Worm (Caenorhabditis elegans) whole organism, young adult: ENCODE data around the gene F08A7.1.
A peak's percentile ranks its signal among the peaks of the same experiment; 100 is the strongest.

Experiments
- C17E4.6 ChIP-seq: fragments of 200-800 bp; sonication (Bioruptor generic); IDR thresholded peaks from 2 replicates; pipeline ENCODE4 v1.3.6; 2022; ENCODE audit warnings: missing genetic modification reagents, missing genetic modification characterization, missing compliant biosample characterization
- F22D6.2 ChIP-seq: sonication (generic microtip); optimal IDR thresholded peaks from 2 replicates; lab custom pipeline; 2016; ENCODE audit warnings: mild to moderate bottlenecking, missing genetic modification characterization, missing compliant biosample characterization
- F37B4.10 ChIP-seq: fragments of 200-800 bp; sonication (Bioruptor generic); IDR thresholded peaks from 2 replicates; pipeline ENCODE4 v1.3.6; 2022; ENCODE audit warnings: missing genetic modification characterization, missing compliant biosample characterization
- F57A8.1 ChIP-seq: fragments of 200-800 bp; sonication (Bioruptor generic); optimal IDR thresholded peaks from 2 replicates; lab custom pipeline; 2018; ENCODE audit warnings: mild to moderate bottlenecking, missing genetic modification characterization, moderate library complexity, missing compliant biosample characterization
- F57C9.4 ChIP-seq: sonication (generic microtip); optimal IDR thresholded peaks from 2 replicates; lab custom pipeline; 2017; ENCODE audit warnings: mild to moderate bottlenecking, missing genetic modification characterization, missing compliant biosample characterization
- T07F8.4 ChIP-seq: sonication (generic microtip); optimal IDR thresholded peaks from 2 replicates; lab custom pipeline; 2016; ENCODE audit warnings: mild to moderate bottlenecking, missing genetic modification characterization, moderate library complexity, missing compliant biosample characterization
- Y56A3A.18 ChIP-seq: fragments of 200-800 bp; sonication (Bioruptor generic); IDR thresholded peaks from 2 replicates; pipeline ENCODE4 v1.3.6; 2022; ENCODE audit warnings: missing genetic modification reagents, missing genetic modification characterization, missing compliant biosample characterization
- Y67H2A.10 ChIP-seq: fragments of 200-800 bp; sonication (Bioruptor generic); conservative IDR thresholded peaks from 2 replicates; pipeline ENCODE4 v1.3.6; 2022; ENCODE audit warnings: missing genetic modification reagents, missing genetic modification characterization, missing compliant biosample characterization
- attf-5 ChIP-seq: fragments of 200-800 bp; sonication (Bioruptor generic); optimal IDR thresholded peaks from 2 replicates; lab custom pipeline; 2018; ENCODE audit warnings: mild to moderate bottlenecking, missing genetic modification characterization, missing compliant biosample characterization
- ceh-58 ChIP-seq: fragments of 200-800 bp; sonication (Bioruptor generic); IDR thresholded peaks from 2 replicates; pipeline ENCODE4 v1.3.6; 2022; ENCODE audit warnings: missing genetic modification characterization, missing compliant biosample characterization
- ceh-79 ChIP-seq: sonication (generic microtip); optimal IDR thresholded peaks from 2 replicates; lab custom pipeline; 2017; ENCODE audit warnings: mild to moderate bottlenecking, missing genetic modification characterization, missing compliant biosample characterization
- ceh-91 ChIP-seq: fragments of 200-800 bp; sonication (Bioruptor generic); IDR thresholded peaks from 2 replicates; pipeline ENCODE4 v1.3.6; 2022; ENCODE audit warnings: missing genetic modification reagents, missing genetic modification characterization, missing compliant biosample characterization
- chd-7 ChIP-seq: sonication (generic microtip); optimal IDR thresholded peaks from 2 replicates; lab custom pipeline; 2016; ENCODE audit warnings: mild to moderate bottlenecking, missing genetic modification characterization, moderate library complexity, missing compliant biosample characterization
- die-1 ChIP-seq: sonication (generic microtip); optimal IDR thresholded peaks from 2 replicates; lab custom pipeline; 2016; ENCODE audit warnings: missing genotype, mild to moderate bottlenecking, missing genetic modification characterization, missing compliant biosample characterization
- egl-18 ChIP-seq: fragments of 200-800 bp; sonication (Bioruptor generic); IDR thresholded peaks from 2 replicates; pipeline ENCODE4 v1.3.6; 2022; ENCODE audit warnings: missing genetic modification reagents, missing genetic modification characterization, missing compliant biosample characterization
- egl-44 ChIP-seq: fragments of 200-800 bp; sonication (Bioruptor generic); IDR thresholded peaks from 2 replicates; pipeline ENCODE4 v1.3.6; 2022; ENCODE audit warnings: missing genetic modification reagents, missing genetic modification characterization, missing compliant biosample characterization
- egrh-3 ChIP-seq: fragments of 200-800 bp; sonication (Bioruptor generic); IDR thresholded peaks from 2 replicates; pipeline ENCODE4 v1.3.6; 2022; ENCODE audit warnings: missing genetic modification reagents, missing genetic modification characterization, missing compliant biosample characterization
- ets-4 ChIP-seq: fragments of 200-800 bp; sonication (Bioruptor generic); optimal IDR thresholded peaks from 2 replicates; lab custom pipeline; 2018; ENCODE audit warnings: mild to moderate bottlenecking, missing genetic modification characterization, missing compliant biosample characterization
- lin-26 ChIP-seq: fragments of 200-800 bp; sonication (Bioruptor generic); IDR thresholded peaks from 2 replicates; pipeline ENCODE4 v1.3.6; 2022; ENCODE audit warnings: missing genetic modification reagents, missing genetic modification characterization, missing compliant biosample characterization
- lin-35 ChIP-seq, 3 experiments: fragments of 150-350 bp in 2 of 3; sonication (generic microtip) in 1 of 3; optimal IDR thresholded peaks; 2 replicates each; lab custom pipeline; 2014 to 2018; ENCODE audit warnings: missing biosample characterization in 3 of 3, missing genetic modification characterization in 3 of 3, missing genetic modification reagents in 3 of 3
- lin-40 ChIP-seq: sonication (generic microtip); optimal IDR thresholded peaks from 2 replicates; lab custom pipeline; 2016; ENCODE audit warnings: missing genetic modification characterization, mild to moderate bottlenecking, missing compliant biosample characterization, missing genotype, missing genetic modification reagents
- lir-1 ChIP-seq: fragments of 200-800 bp; sonication (Bioruptor generic); conservative IDR thresholded peaks from 2 replicates; pipeline ENCODE4 v1.3.6; 2022; ENCODE audit warnings: missing genetic modification reagents, missing genetic modification characterization, missing compliant biosample characterization
- mcd-1 ChIP-seq: fragments of 200-800 bp; sonication (Bioruptor generic); IDR thresholded peaks from 2 replicates; pipeline ENCODE4 v1.3.6; 2022; ENCODE audit warnings: missing genetic modification reagents, missing genetic modification characterization, missing compliant biosample characterization
- nfya-2 ChIP-seq: fragments of 200-800 bp; sonication (Bioruptor generic); IDR thresholded peaks from 2 replicates; pipeline ENCODE4 v1.3.6; 2022; ENCODE audit warnings: missing genetic modification reagents, missing genetic modification characterization, missing compliant biosample characterization
- nhr-27 ChIP-seq: fragments of 200-800 bp; sonication (Bioruptor generic); optimal IDR thresholded peaks from 2 replicates; lab custom pipeline; 2018; ENCODE audit warnings: mild to moderate bottlenecking, missing genetic modification characterization, moderate library complexity, missing compliant biosample characterization
- nhr-80 ChIP-seq: sonication (generic microtip); optimal IDR thresholded peaks from 2 replicates; lab custom pipeline; 2016; ENCODE audit warnings: missing genetic modification characterization, missing compliant biosample characterization
- nhr-90 ChIP-seq: sonication (generic microtip); optimal IDR thresholded peaks from 2 replicates; lab custom pipeline; 2016; ENCODE audit warnings: missing genotype, mild to moderate bottlenecking, missing genetic modification characterization, missing compliant biosample characterization
- pbrm-1 ChIP-seq: fragments of 200-800 bp; sonication (Bioruptor generic); IDR thresholded peaks from 2 replicates; pipeline ENCODE4 v1.3.6; 2022; ENCODE audit warnings: missing genetic modification reagents, missing genetic modification characterization, missing compliant biosample characterization
- pha-4 ChIP-seq: fragments of 150-350 bp; sonication (generic microtip); optimal IDR thresholded peaks from 2 replicates; lab custom pipeline; 2014; ENCODE audit warnings: missing biosample characterization, missing genetic modification reagents, missing genetic modification characterization
- rpc-1 ChIP-seq, 2 experiments: fragments of 150-350 bp in 1 of 2; sonication (generic microtip) in 1 of 2; optimal IDR thresholded peaks; 2 replicates each; lab custom pipeline; 2014 to 2018; ENCODE audit warnings: missing biosample characterization in 1 of 2, missing genetic modification characterization in 1 of 2, missing genetic modification reagents in 1 of 2, missing genotype in 1 of 2
- snpc-1.3 ChIP-seq: sonication (generic microtip); optimal IDR thresholded peaks from 2 replicates; lab custom pipeline; 2017; ENCODE audit warnings: missing genetic modification characterization, mild to moderate bottlenecking, missing compliant biosample characterization, antibody characterized with exemption, moderate library complexity, missing genotype, missing genetic modification reagents; ENCODE audit not compliant: insufficient read depth
- snpc-3.4 ChIP-seq: sonication (generic microtip); optimal IDR thresholded peaks from 2 replicates; lab custom pipeline; 2017; ENCODE audit warnings: missing genetic modification characterization, mild to moderate bottlenecking, missing compliant biosample characterization, antibody characterized with exemption, moderate library complexity, missing genotype, missing genetic modification reagents
- sptf-2 ChIP-seq: fragments of 200-800 bp; sonication (Bioruptor generic); optimal IDR thresholded peaks from 2 replicates; lab custom pipeline; 2018; ENCODE audit warnings: mild to moderate bottlenecking, missing genetic modification characterization, missing compliant biosample characterization
- unc-130 ChIP-seq: sonication (generic microtip); optimal IDR thresholded peaks from 2 replicates; lab custom pipeline; 2016; ENCODE audit warnings: missing genetic modification reagents, missing genetic modification characterization, missing compliant biosample characterization
- ztf-18 ChIP-seq: sonication (generic microtip); optimal IDR thresholded peaks from 2 replicates; lab custom pipeline; 2016; ENCODE audit warnings: missing genotype, mild to moderate bottlenecking, missing genetic modification characterization, missing compliant biosample characterization
- ztf-26 ChIP-seq: sonication (generic microtip); optimal IDR thresholded peaks from 2 replicates; lab custom pipeline; 2017; ENCODE audit warnings: missing genetic modification characterization, missing compliant biosample characterization

The F08A7.1 gene

DNA sequence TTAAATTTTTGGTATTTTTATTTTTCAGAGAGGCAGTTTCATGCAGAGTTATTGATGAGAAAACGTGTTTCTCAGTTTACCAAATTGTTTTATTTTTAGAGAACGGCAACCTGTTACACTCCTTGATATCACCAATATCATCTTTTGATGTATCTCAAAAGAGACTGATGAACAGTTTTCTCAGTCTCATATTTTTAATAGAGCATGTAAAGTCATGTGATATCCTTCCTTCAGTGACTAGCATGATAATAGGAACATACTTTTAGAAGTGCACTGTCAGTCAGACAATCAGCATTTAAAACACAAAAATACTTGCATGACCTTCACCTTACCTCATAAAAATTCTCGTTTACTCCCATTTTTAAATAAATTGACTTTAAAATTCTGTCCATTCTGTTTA, 2.1 kb downstream of the F08A7.1 start, which contains the start of gene F11E6.11:
Gene F11E6.11 (plus strand): TSS at position 325 of the 400 bp plus-strand sequence.
- TF ChIP-seq lin-35 (GFP tag; optimal IDR thresholded peaks at IDR 0.05; lab: Kevin White, UChicago) (no peak), egl-44 (GFP tag; lab: Robert Waterston, UW) (no peak), nhr-27 (tag; lab: Kevin White, UChicago) (no peak), rpc-1 (optimal IDR thresholded peaks at IDR 0.05; lab: Kevin White, UChicago) (no peak), rpc-1 (tag; optimal IDR thresholded peaks at IDR 0.05; lab: Kevin White, UChicago) (no peak), F22D6.2 (tag; lab: Kevin White, UChicago) (no peak), C17E4.6 (GFP tag; lab: Robert Waterston, UW) (no peak), snpc-1.3 (tag; lab: Kevin White, UChicago) (no peak), T07F8.4 (no peak), Y56A3A.18 (GFP tag; lab: Robert Waterston, UW) (no peak)

DNA sequence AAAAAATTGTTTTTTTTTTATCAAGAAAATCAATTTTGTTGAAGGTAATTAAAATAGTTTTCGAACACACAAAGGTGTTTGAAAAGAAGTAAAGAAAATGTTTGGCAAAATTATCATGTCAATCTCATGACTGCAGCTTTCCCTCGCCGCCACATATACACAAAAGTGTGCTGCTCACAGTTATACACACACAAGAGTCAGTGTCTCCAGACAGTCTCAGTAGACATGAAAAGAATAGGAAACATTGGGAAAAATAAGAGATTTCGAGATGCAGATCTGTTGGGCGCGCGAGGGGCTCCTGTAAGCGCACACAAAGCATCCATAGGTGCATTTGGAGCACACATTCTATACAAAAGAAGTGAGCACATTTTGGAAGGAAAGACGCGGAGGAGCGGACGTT, 7.9 kb downstream of the F08A7.1 start:
- no peak for TF ChIP-seq F57C9.4
- peak; percentile 70 for TF ChIP-seq nhr-80 (tag; lab: Kevin White, UChicago)
- no peak for TF ChIP-seq sptf-2 (GFP tag; lab: Kevin White, UChicago)
- TF ChIP-seq mcd-1 (GFP tag; lab: Robert Waterston, UW), result no peak

DNA sequence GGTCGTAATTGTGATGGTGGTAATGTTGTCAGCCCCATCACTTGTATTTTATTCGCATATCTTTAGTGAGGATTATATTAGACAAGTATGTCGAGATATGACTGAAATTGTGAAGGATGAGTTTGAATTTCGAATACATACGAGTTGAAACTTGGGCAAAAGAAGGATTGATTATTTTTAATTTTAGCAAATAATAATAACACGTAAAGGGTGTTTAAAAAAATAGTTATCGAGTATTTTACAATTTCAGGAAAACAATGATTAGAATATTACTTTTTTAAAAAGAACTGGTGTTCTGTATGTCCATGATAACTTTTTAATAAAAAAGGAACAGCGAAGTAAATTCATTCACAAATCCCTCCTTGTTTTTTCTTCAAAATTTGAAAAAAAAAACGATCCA, 10.0 kb downstream of the F08A7.1 start, which contains the start of gene F11E6.8:
Gene F11E6.8 (minus strand): TSS at position 101 of the 400 bp plus-strand sequence.
- TF ChIP-seq die-1 (tag; lab: Kevin White, UChicago) (no peak), ztf-26 (tag; lab: Kevin White, UChicago) (no peak)

DNA sequence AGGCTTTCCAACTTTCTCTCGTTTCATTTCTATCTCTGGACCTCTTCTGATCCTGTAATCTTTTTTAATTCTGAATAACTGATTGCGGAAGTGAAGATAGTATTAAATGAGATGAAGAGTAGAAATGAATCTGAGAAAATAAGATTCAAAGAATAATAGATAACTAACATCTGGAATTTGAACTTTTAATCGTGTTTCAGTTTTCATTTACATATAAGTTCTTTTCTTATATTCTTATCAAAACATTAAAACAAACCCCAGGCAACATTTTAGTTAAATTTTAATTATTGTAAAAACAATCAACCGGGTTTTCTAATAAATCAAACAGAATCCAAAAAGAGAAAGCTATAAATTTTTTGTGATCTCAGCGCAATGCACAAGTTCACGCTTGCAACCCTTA, 12.8 kb downstream of the F08A7.1 start:
- no peak for TF ChIP-seq pha-4 (tag; lab: Kevin White, UChicago)
- no peak for TF ChIP-seq attf-5 (GFP tag; lab: Kevin White, UChicago)
- TF ChIP-seq ztf-26 (tag; lab: Kevin White, UChicago), result no peak
- TF ChIP-seq chd-7 (tag; lab: Kevin White, UChicago), result no peak
- TF ChIP-seq pbrm-1 (GFP tag; lab: Robert Waterston, UW), result no peak
- no peak for TF ChIP-seq ceh-79 (tag; lab: Kevin White, UChicago)

DNA sequence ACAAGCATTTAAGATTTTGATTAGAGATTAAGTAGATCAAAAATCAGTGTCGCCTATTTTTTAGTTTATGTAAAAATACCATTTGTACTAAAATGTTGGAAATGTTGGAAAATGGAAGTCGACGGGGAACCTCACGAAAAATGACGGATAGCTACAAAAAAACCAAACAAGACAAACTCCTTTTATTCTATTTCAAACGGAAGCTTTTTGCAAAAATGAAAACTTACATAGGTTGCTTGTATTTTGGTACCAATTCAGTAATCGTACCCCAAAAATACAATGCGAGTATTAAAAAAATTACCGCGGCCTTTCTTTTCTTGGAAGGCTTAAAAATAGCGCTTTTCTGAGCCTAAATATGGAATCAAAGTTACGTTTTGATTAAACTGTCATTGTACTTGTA, 13.6 kb downstream of the F08A7.1 start:
- TF ChIP-seq snpc-3.4 (tag; lab: Kevin White, UChicago) (no peak), ceh-58 (no peak), lin-40 (tag; lab: Kevin White, UChicago) (no peak), ztf-18 (tag; lab: Kevin White, UChicago) (no peak), egrh-3 (GFP tag; lab: Robert Waterston, UW) (no peak), nfya-2 (GFP tag; lab: Robert Waterston, UW) (no peak), egl-18 (GFP tag; lab: Robert Waterston, UW) (no peak), ceh-79 (tag; lab: Kevin White, UChicago) (no peak), nhr-90 (no peak), unc-130 (GFP tag; lab: Kevin White, UChicago) (no peak), F57A8.1 (no peak), ceh-91 (no peak), F37B4.10 (GFP tag; lab: Robert Waterston, UW) (no peak), Y67H2A.10 (no peak), lin-26 (GFP tag; lab: Robert Waterston, UW) (no peak), ets-4 (GFP tag; lab: Kevin White, UChicago) (no peak), lir-1 (GFP tag; lab: Robert Waterston, UW) (no peak)
